Worm (Caenorhabditis elegans) whole organism, L2 larva: ENCODE results near the gene D1005.10.

Experiments used
- alr-1 ChIP-seq: fragments of 150-350 bp; optimal IDR thresholded peaks from 2 replicates; lab custom pipeline; 2014; ENCODE audit warnings: missing biosample characterization, missing genetic modification characterization
- ceh-82 ChIP-seq: fragments of 150-350 bp; optimal IDR thresholded peaks from 2 replicates; lab custom pipeline; 2014; ENCODE audit warnings: missing biosample characterization, missing genetic modification characterization
- egl-27 ChIP-seq: sonication (generic microtip); optimal IDR thresholded peaks from 3 replicates; lab custom pipeline; 2017; ENCODE audit warnings: missing biosample characterization, missing genetic modification reagents, missing genetic modification characterization
- lsy-2 ChIP-seq, 2 experiments: fragments of 150-350 bp in 1 of 2; sonication (generic microtip) in 1 of 2; optimal IDR thresholded peaks; 2 replicates each; lab custom pipeline; 2014 to 2017; ENCODE audit warnings: missing biosample characterization in 2 of 2, missing genetic modification characterization in 2 of 2
- mdl-1 ChIP-seq, 2 experiments: fragments of 150-350 bp in 1 of 2; sonication (generic microtip) in 1 of 2; optimal IDR thresholded peaks; 2 replicates each; lab custom pipeline; 2017; ENCODE audit warnings: missing biosample characterization in 2 of 2, missing genetic modification characterization in 2 of 2
- nhr-23 ChIP-seq: fragments of 150-350 bp; optimal IDR thresholded peaks from 2 replicates; lab custom pipeline; 2014; ENCODE audit warnings: missing biosample characterization, missing genetic modification reagents, missing genetic modification characterization
- nhr-77 ChIP-seq: fragments of 150-350 bp; optimal IDR thresholded peaks from 2 replicates; lab custom pipeline; 2014; ENCODE audit warnings: missing biosample characterization, missing genetic modification characterization
- unc-39 ChIP-seq: fragments of 150-350 bp; optimal IDR thresholded peaks from 2 replicates; lab custom pipeline; 2014; ENCODE audit warnings: missing biosample characterization, missing genetic modification characterization
- unc-62 ChIP-seq: fragments of 150-350 bp; optimal IDR thresholded peaks from 2 replicates; lab custom pipeline; 2014; ENCODE audit warnings: missing biosample characterization, missing genetic modification reagents, missing genetic modification characterization

ce11 chrX:1502490-1502889 is 16.5 kb upstream of the D1005.10 start, which contains the start of gene F09E10.1:
- no peak for TF ChIP-seq alr-1 (tag; lab: Kevin White, UChicago)
- no peak for TF ChIP-seq mdl-1 (tag; optimal IDR thresholded peaks at IDR 0.05; lab: Kevin White, UChicago)
- no peak for TF ChIP-seq nhr-77 (tag; lab: Kevin White, UChicago)
- TF ChIP-seq unc-62 (GFP tag; lab: Kevin White, UChicago) = no peak
- TF ChIP-seq lsy-2 (tag; optimal IDR thresholded peaks at IDR 0.05; lab: Kevin White, UChicago) = no peak
- no peak for TF ChIP-seq egl-27 (tag; lab: Kevin White, UChicago)
- TF ChIP-seq unc-39 = no peak
- no peak for TF ChIP-seq ceh-82 (tag; lab: Kevin White, UChicago)
- TF ChIP-seq nhr-23 (tag; lab: Kevin White, UChicago) = no peak
